Fruit fly (Drosophila melanogaster): ENCODE data around the gene Ugt49B2.

Ugt49B2 gene

dm6 chr3R:21414169-21414568 lies 14.6 kb upstream of the Ugt49B2 start:
- TF ChIP-seq h (optimal IDR thresholded peaks at IDR 0.05): no peak
- no peak for TF ChIP-seq insv (optimal IDR thresholded peaks at IDR 0.05)
- TF ChIP-seq ttk (optimal IDR thresholded peaks at IDR 0.05): no peak
- no peak for TF ChIP-seq Myc (optimal IDR thresholded peaks at IDR 0.05)
- no peak for TF ChIP-seq Sin3A (optimal IDR thresholded peaks at IDR 0.05)
- TF ChIP-seq psq (optimal IDR thresholded peaks at IDR 0.05): no peak

- TF ChIP-seq h (optimal IDR thresholded peaks at IDR 0.05) (no peak), ttk (optimal IDR thresholded peaks at IDR 0.05) (no peak), Myc (optimal IDR thresholded peaks at IDR 0.05) (no peak), insv (optimal IDR thresholded peaks at IDR 0.05) (no peak), psq (optimal IDR thresholded peaks at IDR 0.05) (no peak), Sin3A (optimal IDR thresholded peaks at IDR 0.05) (no peak)
These were observed 9.3 kb upstream of the Ugt49B2 start, which contains the start of gene CheB93b for dm6 chr3R:21408823-21409222. TSS of gene CheB93b (plus strand) at chr3R:21409123.

dm6 chr3R:21408372-21408771 lies 8.8 kb upstream of the Ugt49B2 start:
- TF ChIP-seq psq (optimal IDR thresholded peaks at IDR 0.05): no peak
- TF ChIP-seq Sin3A (optimal IDR thresholded peaks at IDR 0.05): no peak
- no peak for TF ChIP-seq h (optimal IDR thresholded peaks at IDR 0.05)

dm6 chr3R:21407145-21407544 lies 7.6 kb upstream of the Ugt49B2 start, which contains the start of gene CheB93a:
TSS of gene CheB93a (plus strand) at chr3R:21407445.
- TF ChIP-seq h (optimal IDR thresholded peaks at IDR 0.05) (no peak), Myc (optimal IDR thresholded peaks at IDR 0.05) (no peak), Sin3A (optimal IDR thresholded peaks at IDR 0.05) (no peak), ttk (optimal IDR thresholded peaks at IDR 0.05) (no peak), insv (optimal IDR thresholded peaks at IDR 0.05) (no peak), psq (optimal IDR thresholded peaks at IDR 0.05) (no peak)

dm6 chr3R:21406708-21407107 lies 7.2 kb upstream of the Ugt49B2 start:
- no peak for TF ChIP-seq Sin3A (optimal IDR thresholded peaks at IDR 0.05)
- no peak for TF ChIP-seq h (optimal IDR thresholded peaks at IDR 0.05)
- TF ChIP-seq Myc (optimal IDR thresholded peaks at IDR 0.05): no peak
- no peak for TF ChIP-seq insv (optimal IDR thresholded peaks at IDR 0.05)
- no peak for TF ChIP-seq psq (optimal IDR thresholded peaks at IDR 0.05)
- no peak for TF ChIP-seq ttk (optimal IDR thresholded peaks at IDR 0.05)

dm6 chr3R:21403435-21403834 lies 3.9 kb upstream of the Ugt49B2 start, which contains the start of gene CG7907:
TSS of gene CG7907 (plus strand) at chr3R:21403735.
- TF ChIP-seq psq (optimal IDR thresholded peaks at IDR 0.05): no peak
- TF ChIP-seq Sin3A (optimal IDR thresholded peaks at IDR 0.05): no peak
- no peak for TF ChIP-seq h (optimal IDR thresholded peaks at IDR 0.05)
- TF ChIP-seq ttk (optimal IDR thresholded peaks at IDR 0.05): no peak
- no peak for TF ChIP-seq insv (optimal IDR thresholded peaks at IDR 0.05)

- no peak for TF ChIP-seq ttk (optimal IDR thresholded peaks at IDR 0.05)
- TF ChIP-seq insv (optimal IDR thresholded peaks at IDR 0.05): no peak
- TF ChIP-seq h (optimal IDR thresholded peaks at IDR 0.05): no peak
- no peak for TF ChIP-seq Myc (optimal IDR thresholded peaks at IDR 0.05)
- no peak for TF ChIP-seq Sin3A (optimal IDR thresholded peaks at IDR 0.05)
- no peak for TF ChIP-seq psq (optimal IDR thresholded peaks at IDR 0.05)
These were observed 6.4 kb downstream of the Ugt49B2 start for dm6 chr3R:21393005-21393729.

- no peak for TF ChIP-seq Myc (optimal IDR thresholded peaks at IDR 0.05)
- TF ChIP-seq ttk (optimal IDR thresholded peaks at IDR 0.05): no peak
- no peak for TF ChIP-seq h (optimal IDR thresholded peaks at IDR 0.05)
- no peak for TF ChIP-seq psq (optimal IDR thresholded peaks at IDR 0.05)
- TF ChIP-seq Sin3A (optimal IDR thresholded peaks at IDR 0.05): no peak
- no peak for TF ChIP-seq insv (optimal IDR thresholded peaks at IDR 0.05)
These were observed 7.3 kb downstream of the Ugt49B2 start for dm6 chr3R:21392221-21392620.

- no peak for TF ChIP-seq Sin3A (optimal IDR thresholded peaks at IDR 0.05)
- no peak for TF ChIP-seq Myc (optimal IDR thresholded peaks at IDR 0.05)
- TF ChIP-seq psq (optimal IDR thresholded peaks at IDR 0.05): no peak
- TF ChIP-seq insv (optimal IDR thresholded peaks at IDR 0.05): no peak
- TF ChIP-seq ttk (optimal IDR thresholded peaks at IDR 0.05): no peak
- TF ChIP-seq h (optimal IDR thresholded peaks at IDR 0.05): no peak
These were observed 8.6 kb downstream of the Ugt49B2 start for dm6 chr3R:21390959-21391358.

- TF ChIP-seq ttk (optimal IDR thresholded peaks at IDR 0.05) (no peak), Myc (optimal IDR thresholded peaks at IDR 0.05) (no peak), psq (optimal IDR thresholded peaks at IDR 0.05) (no peak), h (optimal IDR thresholded peaks at IDR 0.05) (no peak), Sin3A (optimal IDR thresholded peaks at IDR 0.05) (no peak), insv (optimal IDR thresholded peaks at IDR 0.05) (no peak)
These were observed 11.0 kb downstream of the Ugt49B2 start, which contains the start of gene bap for dm6 chr3R:21388564-21388963. TSS of gene bap (plus strand) at chr3R:21388880.

dm6 chr3R:21387356-21387980 lies 12.1 kb downstream of the Ugt49B2 start:
- TF ChIP-seq insv (optimal IDR thresholded peaks at IDR 0.05) (no peak), psq (optimal IDR thresholded peaks at IDR 0.05) (no peak), Sin3A (optimal IDR thresholded peaks at IDR 0.05) (no peak), ttk (optimal IDR thresholded peaks at IDR 0.05) (no peak), Myc (optimal IDR thresholded peaks at IDR 0.05) (no peak), h (optimal IDR thresholded peaks at IDR 0.05) (no peak)

dm6 chr3R:21386132-21386531 lies 13.4 kb downstream of the Ugt49B2 start:
- no peak for TF ChIP-seq ttk (optimal IDR thresholded peaks at IDR 0.05)
- TF ChIP-seq psq (optimal IDR thresholded peaks at IDR 0.05): no peak
- no peak for TF ChIP-seq insv (optimal IDR thresholded peaks at IDR 0.05)
- no peak for TF ChIP-seq h (optimal IDR thresholded peaks at IDR 0.05)
- TF ChIP-seq Sin3A (optimal IDR thresholded peaks at IDR 0.05): no peak
- TF ChIP-seq Myc (optimal IDR thresholded peaks at IDR 0.05): no peak

All from Kc167 (cell line).